Fruit fly (Drosophila melanogaster) whole organism: Measurements from ENCODE around the gene Pdxk.

Experiments
- CG8478 ChIP-seq: fragments of >200 bp; optimal IDR thresholded peaks from 2 replicates; lab custom pipeline; 2018; ENCODE audit warnings: inconsistent platforms
- Dll ChIP-seq: fragments of >200 bp; optimal IDR thresholded peaks from 2 replicates; lab custom pipeline; 2017
- EcR ChIP-seq, 2 experiments: fragments of >200 bp; optimal IDR thresholded peaks; 2 replicates each; lab custom pipeline; 2017; ENCODE audit warnings: missing biosample characterization in 2 of 2, missing genetic modification characterization in 2 of 2, missing genetic modification reagents in 2 of 2
- pan ChIP-seq: fragments of >200 bp; optimal IDR thresholded peaks from 2 replicates; lab custom pipeline; 2017
- psq ChIP-seq: fragments of >200 bp; optimal IDR thresholded peaks from 2 replicates; lab custom pipeline; 2017
- usp ChIP-seq: fragments of >200 bp; optimal IDR thresholded peaks from 2 replicates; lab custom pipeline; 2017; ENCODE audit warnings: missing biosample characterization, missing genetic modification characterization, mixed read lengths

Gene Pdxk

dm6 chr3L:9360217-9360692 lies at the start of gene Pdxk:
TSS of gene Pdxk (plus strand) at chr3L:9360316.
- no peak for TF ChIP-seq Dll

- TF ChIP-seq usp (GFP tag; lab: Kevin White, UChicago) (no peak), Dll (no peak), EcR (GFP tag; optimal IDR thresholded peaks at IDR 0.05; lab: Kevin White, UChicago) (no peak), psq (lab: Kevin White, UChicago) (no peak), pan (lab: Kevin White, UChicago) (no peak), CG8478 (lab: Kevin White, UChicago) (no peak)
Measured at dm6 chr3L:9333745-9334382, 26.3 kb upstream of the Pdxk start, which contains the start of gene PGRP-LA. TSS of gene PGRP-LA (plus strand) at chr3L:9334332.

dm6 chr3L:9335711-9336110 lies 24.4 kb upstream of the Pdxk start:
- TF ChIP-seq Dll (peak; percentile 47), EcR (GFP tag; optimal IDR thresholded peaks at IDR 0.05; lab: Kevin White, UChicago) (peak in 1 of 2 experiments; percentile 34), pan (lab: Kevin White, UChicago) (no peak)

- TF ChIP-seq EcR (GFP tag; optimal IDR thresholded peaks at IDR 0.05; lab: Kevin White, UChicago) (no peak), usp (GFP tag; lab: Kevin White, UChicago) (no peak), psq (lab: Kevin White, UChicago) (no peak), pan (lab: Kevin White, UChicago) (no peak), Dll (no peak)
Measured at dm6 chr3L:9337942-9338468, 22.1 kb upstream of the Pdxk start.

dm6 chr3L:9338510-9338909 lies 21.6 kb upstream of the Pdxk start, which contains the start of gene PGRP-LC:
TSS of gene PGRP-LC (plus strand) at chr3L:9338810.
- TF ChIP-seq pan (lab: Kevin White, UChicago) (no peak), Dll (no peak), psq (lab: Kevin White, UChicago) (no peak), usp (GFP tag; lab: Kevin White, UChicago) (no peak), EcR (GFP tag; optimal IDR thresholded peaks at IDR 0.05; lab: Kevin White, UChicago) (no peak), CG8478 (lab: Kevin White, UChicago) (no peak)

dm6 chr3L:9339021-9339420 lies 21.1 kb upstream of the Pdxk start:
- TF ChIP-seq usp (GFP tag; lab: Kevin White, UChicago) (no peak), CG8478 (lab: Kevin White, UChicago) (no peak), Dll (no peak), EcR (GFP tag; optimal IDR thresholded peaks at IDR 0.05; lab: Kevin White, UChicago) (no peak)

- TF ChIP-seq CG8478 (lab: Kevin White, UChicago), result no peak
- TF ChIP-seq EcR (GFP tag; optimal IDR thresholded peaks at IDR 0.05; lab: Kevin White, UChicago), result no peak
- TF ChIP-seq pan (lab: Kevin White, UChicago), result no peak
- no peak for TF ChIP-seq usp (GFP tag; lab: Kevin White, UChicago)
- TF ChIP-seq psq (lab: Kevin White, UChicago), result no peak
- no peak for TF ChIP-seq Dll
Measured at dm6 chr3L:9340232-9340631, 19.9 kb upstream of the Pdxk start.

dm6 chr3L:9340839-9341238 lies 19.3 kb upstream of the Pdxk start:
- no peak for TF ChIP-seq Dll
- TF ChIP-seq psq (lab: Kevin White, UChicago), result no peak
- TF ChIP-seq pan (lab: Kevin White, UChicago), result no peak
- TF ChIP-seq EcR (GFP tag; optimal IDR thresholded peaks at IDR 0.05; lab: Kevin White, UChicago), result no peak
- TF ChIP-seq usp (GFP tag; lab: Kevin White, UChicago), result no peak
- TF ChIP-seq CG8478 (lab: Kevin White, UChicago), result no peak

dm6 chr3L:9343963-9344362 lies 16.2 kb upstream of the Pdxk start:
- TF ChIP-seq usp (GFP tag; lab: Kevin White, UChicago), result no peak
- no peak for TF ChIP-seq psq (lab: Kevin White, UChicago)
- TF ChIP-seq CG8478 (lab: Kevin White, UChicago), result no peak
- TF ChIP-seq EcR (GFP tag; optimal IDR thresholded peaks at IDR 0.05; lab: Kevin White, UChicago), result no peak
- no peak for TF ChIP-seq pan (lab: Kevin White, UChicago)
- TF ChIP-seq Dll, result no peak

- TF ChIP-seq pan (lab: Kevin White, UChicago), result no peak
- TF ChIP-seq psq (lab: Kevin White, UChicago), result no peak
Measured at dm6 chr3L:9345157-9345556, 15.0 kb upstream of the Pdxk start.

- TF ChIP-seq usp (GFP tag; lab: Kevin White, UChicago), result no peak
Measured at dm6 chr3L:9349314-9349733, 10.8 kb upstream of the Pdxk start, which contains the start of gene PGRP-LF. TSS of gene PGRP-LF (plus strand) at chr3L:9349609.

dm6 chr3L:9353733-9354132 lies 6.4 kb upstream of the Pdxk start, which contains the start of gene CG32040:
TSS of gene CG32040 (plus strand) at chr3L:9354033.
- TF ChIP-seq Dll (no peak), psq (lab: Kevin White, UChicago) (no peak), usp (GFP tag; lab: Kevin White, UChicago) (no peak), pan (lab: Kevin White, UChicago) (no peak), CG8478 (lab: Kevin White, UChicago) (no peak), EcR (GFP tag; optimal IDR thresholded peaks at IDR 0.05; lab: Kevin White, UChicago) (no peak)

dm6 chr3L:9355555-9355954 lies 4.6 kb upstream of the Pdxk start:
- TF ChIP-seq EcR (GFP tag; optimal IDR thresholded peaks at IDR 0.05; lab: Kevin White, UChicago), result no peak
- no peak for TF ChIP-seq pan (lab: Kevin White, UChicago)
- no peak for TF ChIP-seq CG8478 (lab: Kevin White, UChicago)
- TF ChIP-seq Dll, result no peak
- no peak for TF ChIP-seq usp (GFP tag; lab: Kevin White, UChicago)
- TF ChIP-seq psq (lab: Kevin White, UChicago), result no peak
